Fruit fly (Drosophila melanogaster) whole organism, embryonic: ENCODE results near the gene Cyp28c1.

ENCODE experiments used
- B-H2 ChIP-seq: fragments of 200-800 bp; sonication (Bioruptor generic); optimal IDR thresholded peaks from 2 replicates; lab custom pipeline; 2018; ENCODE audit warnings: missing biosample characterization, mild to moderate bottlenecking, missing genetic modification characterization
- CG10321 ChIP-seq: fragments of 200-800 bp; sonication (Bioruptor generic); IDR thresholded peaks from 2 replicates; pipeline ENCODE4 v1.3.6; 2022; ENCODE audit warnings: missing biosample characterization, missing genetic modification characterization
- CG10543 ChIP-seq: fragments of 200-800 bp; sonication (Bioruptor generic); optimal IDR thresholded peaks from 3 replicates; lab custom pipeline; 2017; ENCODE audit warnings: missing biosample characterization, mild to moderate bottlenecking, missing genetic modification characterization, moderate library complexity
- CG12155 ChIP-seq: fragments of 200-800 bp; sonication (Bioruptor generic); optimal IDR thresholded peaks from 3 replicates; lab custom pipeline; 2016; ENCODE audit warnings: missing biosample characterization, missing genetic modification characterization
- CG12769 ChIP-seq: fragments of 200-800 bp; sonication (Bioruptor generic); optimal IDR thresholded peaks from 2 replicates; lab custom pipeline; 2019; ENCODE audit warnings: missing biosample characterization, mild to moderate bottlenecking, missing genetic modification characterization, moderate library complexity
- CG14710 ChIP-seq: fragments of 200-800 bp; sonication (Bioruptor generic); optimal IDR thresholded peaks from 3 replicates; lab custom pipeline; 2019; ENCODE audit warnings: missing biosample characterization, mild to moderate bottlenecking, missing genetic modification characterization, moderate library complexity
- CG14965 ChIP-seq: fragments of 200-800 bp; sonication (Bioruptor generic); optimal IDR thresholded peaks from 2 replicates; lab custom pipeline; 2016; ENCODE audit warnings: missing biosample characterization, missing genetic modification characterization, borderline replicate concordance
- CG15479 ChIP-seq: fragments of 200-800 bp; sonication (Bioruptor generic); optimal IDR thresholded peaks from 3 replicates; lab custom pipeline; 2019; ENCODE audit warnings: missing biosample characterization, mild to moderate bottlenecking, missing genetic modification characterization, moderate library complexity
- CG30403 ChIP-seq: fragments of 200-800 bp; sonication (Bioruptor generic); optimal IDR thresholded peaks from 3 replicates; lab custom pipeline; 2016; ENCODE audit warnings: missing biosample characterization, missing genetic modification characterization
- CG3838 ChIP-seq: fragments of 200-800 bp; sonication (Bioruptor generic); optimal IDR thresholded peaks from 3 replicates; lab custom pipeline; 2016; ENCODE audit warnings: missing biosample characterization, missing genetic modification characterization
- CG4328 ChIP-seq: fragments of 200-800 bp; sonication (Bioruptor generic); optimal IDR thresholded peaks from 3 replicates; lab custom pipeline; 2017; ENCODE audit warnings: missing biosample characterization, missing genetic modification reagents, missing genetic modification characterization
- CG4360 ChIP-seq: fragments of 200-800 bp; sonication (Bioruptor generic); IDR thresholded peaks from 2 replicates; pipeline ENCODE4 v1.3.6; 2022; ENCODE audit warnings: missing biosample characterization, missing genetic modification characterization
- CG4404 ChIP-seq: fragments of 200-800 bp; sonication (Bioruptor generic); IDR thresholded peaks from 2 replicates; pipeline ENCODE4 v1.3.6; 2022; ENCODE audit warnings: missing biosample characterization, missing genetic modification characterization
- CG4730 ChIP-seq: fragments of 200-800 bp; sonication (Bioruptor generic); IDR thresholded peaks from 2 replicates; pipeline ENCODE4 v1.3.6; 2022; ENCODE audit warnings: missing biosample characterization, missing genetic modification characterization
- CG5953 ChIP-seq: fragments of 200-800 bp; sonication (Bioruptor generic); IDR thresholded peaks from 2 replicates; pipeline ENCODE4 v1.3.6; 2022; ENCODE audit warnings: missing biosample characterization, missing genetic modification characterization
- CG9609 ChIP-seq: fragments of 200-800 bp; sonication (Bioruptor generic); optimal IDR thresholded peaks from 3 replicates; lab custom pipeline; 2016; ENCODE audit warnings: missing biosample characterization, missing genetic modification characterization
- Doc3 ChIP-seq: fragments of 200-800 bp; sonication (Bioruptor generic); IDR thresholded peaks from 3 replicates; pipeline ENCODE4 v1.3.6; 2022; ENCODE audit warnings: missing biosample characterization, missing genetic modification characterization; ENCODE audit not compliant: partially characterized antibody
- E2f1 ChIP-seq: fragments of 200-800 bp; sonication (Bioruptor generic); IDR thresholded peaks from 2 replicates; pipeline ENCODE4 v1.3.6; 2022; ENCODE audit warnings: missing biosample characterization, missing genetic modification characterization
- Ets65A ChIP-seq: fragments of 200-800 bp; sonication (Bioruptor generic); peaks from one replicate; lab custom pipeline; 2016; ENCODE audit warnings: missing biosample characterization, missing genetic modification characterization
- Fer3 ChIP-seq: fragments of 200-800 bp; sonication (Bioruptor generic); optimal IDR thresholded peaks from 2 replicates; lab custom pipeline; 2018; ENCODE audit warnings: missing biosample characterization, mild to moderate bottlenecking, missing genetic modification characterization, moderate library complexity
- HmgD ChIP-seq: fragments of 200-800 bp; sonication (Bioruptor generic); optimal IDR thresholded peaks from 3 replicates; lab custom pipeline; 2016; ENCODE audit warnings: missing biosample characterization, missing genetic modification characterization
- Med ChIP-seq: fragments of 200-800 bp; sonication (Bioruptor generic); peaks from one replicate; lab custom pipeline; 2016; ENCODE audit warnings: missing biosample characterization, missing genetic modification characterization, mild to moderate bottlenecking, inconsistent platforms, moderate library complexity
- NfI ChIP-seq: fragments of 200-800 bp; sonication (Bioruptor generic); optimal IDR thresholded peaks from 3 replicates; lab custom pipeline; 2018; ENCODE audit warnings: missing biosample characterization, mild to moderate bottlenecking, missing genetic modification characterization, moderate library complexity
- Oli ChIP-seq: fragments of 200-800 bp; sonication (Bioruptor generic); optimal IDR thresholded peaks from 2 replicates; lab custom pipeline; 2018; ENCODE audit warnings: missing biosample characterization, mild to moderate bottlenecking, missing genetic modification characterization, moderate library complexity
- Pdp1 ChIP-seq, 2 experiments: fragments of 200-800 bp; sonication (Bioruptor generic); optimal IDR thresholded peaks; 3 replicates each; lab custom pipeline; 2016; ENCODE audit warnings: missing biosample characterization in 2 of 2, missing genetic modification characterization in 2 of 2, mild to moderate bottlenecking in 1 of 2, moderate library complexity in 1 of 2
- Ssrp ChIP-seq: fragments of 200-800 bp; sonication (Bioruptor generic); optimal IDR thresholded peaks from 2 replicates; lab custom pipeline; 2018; ENCODE audit warnings: missing biosample characterization, mild to moderate bottlenecking, missing genetic modification characterization, moderate library complexity
- abd-A ChIP-seq: fragments of 200-800 bp; sonication (Bioruptor generic); optimal IDR thresholded peaks from 3 replicates; lab custom pipeline; 2019; ENCODE audit warnings: missing biosample characterization, mild to moderate bottlenecking, missing genetic modification characterization, moderate library complexity
- bowl ChIP-seq: fragments of 200-800 bp; sonication (Bioruptor generic); IDR thresholded peaks from 2 replicates; pipeline ENCODE4 v1.3.6; 2022; ENCODE audit warnings: missing biosample characterization, missing genetic modification characterization
- crp ChIP-seq, 2 experiments: fragments of 200-800 bp; sonication (Bioruptor generic); optimal IDR thresholded peaks; 2 replicates in 1 of 2; 3 replicates in 1 of 2; lab custom pipeline; 2017; ENCODE audit warnings: missing biosample characterization in 2 of 2, missing genetic modification characterization in 2 of 2, mild to moderate bottlenecking in 1 of 2, moderate library complexity in 1 of 2
- dan ChIP-seq: fragments of 200-800 bp; sonication (Bioruptor generic); IDR thresholded peaks from 2 replicates; pipeline ENCODE4 v1.3.6; 2022; ENCODE audit warnings: missing biosample characterization, missing genetic modification characterization
- fd96Cb ChIP-seq: fragments of 200-800 bp; sonication (Bioruptor generic); optimal IDR thresholded peaks from 2 replicates; lab custom pipeline; 2018; ENCODE audit warnings: missing biosample characterization, mild to moderate bottlenecking, missing genetic modification characterization, moderate library complexity
- grn ChIP-seq: fragments of 200-800 bp; sonication (Bioruptor generic); optimal IDR thresholded peaks from 3 replicates; lab custom pipeline; 2017; ENCODE audit warnings: missing biosample characterization, missing genetic modification characterization
- hbn ChIP-seq: fragments of 200-800 bp; sonication (Bioruptor generic); IDR thresholded peaks from 2 replicates; pipeline ENCODE4 v1.3.6; 2022; ENCODE audit warnings: missing biosample characterization, missing genetic modification characterization; ENCODE audit not compliant: partially characterized antibody
- jumu ChIP-seq: fragments of 200-800 bp; sonication (Bioruptor generic); optimal IDR thresholded peaks from 3 replicates; lab custom pipeline; 2016; ENCODE audit warnings: missing biosample characterization, missing genetic modification characterization
- klu ChIP-seq: fragments of 200-800 bp; sonication (Bioruptor generic); IDR thresholded peaks from 2 replicates; pipeline ENCODE4 v1.3.6; 2022; ENCODE audit warnings: missing biosample characterization, missing genetic modification characterization
- mam ChIP-seq: fragments of 200-800 bp; sonication (Bioruptor generic); optimal IDR thresholded peaks from 3 replicates; lab custom pipeline; 2016; ENCODE audit warnings: missing biosample characterization, missing genetic modification characterization
- nerfin-2 ChIP-seq: fragments of 200-800 bp; sonication (Bioruptor generic); IDR thresholded peaks from 2 replicates; pipeline ENCODE4 v1.3.6; 2022; ENCODE audit warnings: missing biosample characterization, missing genetic modification characterization; ENCODE audit not compliant: partially characterized antibody
- nom ChIP-seq: fragments of 200-800 bp; sonication (Bioruptor generic); optimal IDR thresholded peaks from 2 replicates; lab custom pipeline; 2017; ENCODE audit warnings: missing biosample characterization, missing genetic modification characterization, mild to moderate bottlenecking, moderate library complexity, missing genetic modification reagents
- pho ChIP-seq: fragments of 200-800 bp; sonication (Bioruptor generic); optimal IDR thresholded peaks from 2 replicates; lab custom pipeline; 2016; ENCODE audit warnings: missing biosample characterization, missing genetic modification characterization
- phol ChIP-seq: fragments of 200-800 bp; sonication (Bioruptor generic); optimal IDR thresholded peaks from 3 replicates; lab custom pipeline; 2018; ENCODE audit warnings: missing biosample characterization, mild to moderate bottlenecking, missing genetic modification characterization, moderate library complexity
- pnt ChIP-seq: fragments of 200-800 bp; sonication (Bioruptor generic); optimal IDR thresholded peaks from 3 replicates; lab custom pipeline; 2016; ENCODE audit warnings: missing biosample characterization, missing genetic modification characterization
- ranshi ChIP-seq: fragments of 200-800 bp; sonication (Bioruptor generic); IDR thresholded peaks from 2 replicates; pipeline ENCODE4 v1.3.6; 2022; ENCODE audit warnings: missing biosample characterization, missing genetic modification characterization
- schlank ChIP-seq: fragments of 200-800 bp; sonication (Bioruptor generic); optimal IDR thresholded peaks from 2 replicates; lab custom pipeline; 2018; ENCODE audit warnings: missing biosample characterization, mild to moderate bottlenecking, missing genetic modification characterization
- sens ChIP-seq: fragments of 200-800 bp; sonication (Bioruptor generic); peaks from one replicate; lab custom pipeline; 2016; ENCODE audit warnings: missing biosample characterization, missing genetic modification characterization
- sim ChIP-seq: fragments of 200-800 bp; sonication (Bioruptor generic); IDR thresholded peaks from 2 replicates; pipeline ENCODE4 v1.3.6; 2022; ENCODE audit warnings: missing biosample characterization, missing genetic modification characterization
- slou ChIP-seq: fragments of 200-800 bp; sonication (Bioruptor generic); optimal IDR thresholded peaks from 3 replicates; lab custom pipeline; 2016; ENCODE audit warnings: missing biosample characterization, missing genetic modification characterization
- sqz ChIP-seq: fragments of 200-800 bp; sonication (Bioruptor generic); optimal IDR thresholded peaks from 3 replicates; lab custom pipeline; 2018; ENCODE audit warnings: missing biosample characterization, mild to moderate bottlenecking, missing genetic modification characterization
- unpg ChIP-seq: fragments of 200-800 bp; sonication (Bioruptor generic); optimal IDR thresholded peaks from 3 replicates; lab custom pipeline; 2018; ENCODE audit warnings: missing biosample characterization, mild to moderate bottlenecking, missing genetic modification characterization, moderate library complexity
- vfl ChIP-seq: fragments of 200-800 bp; sonication (Bioruptor generic); optimal IDR thresholded peaks from 2 replicates; lab custom pipeline; 2016; ENCODE audit warnings: missing biosample characterization, missing genetic modification characterization
- wdn ChIP-seq: fragments of 200-800 bp; sonication (Bioruptor generic); IDR thresholded peaks from 2 replicates; pipeline ENCODE4 v1.3.6; 2022; ENCODE audit warnings: missing biosample characterization, missing genetic modification characterization

Gene Cyp28c1

dm6 chrX:11805066-11805766 is 34.2 kb upstream of the Cyp28c1 start (continued):
- no peak for TF ChIP-seq CG9609 (GFP tag; lab: Kevin White, UChicago)
- peak in 1 of 2 experiments; percentile 4 for TF ChIP-seq Pdp1 (GFP tag; optimal IDR thresholded peaks at IDR 0.05; lab: Kevin White, UChicago)
- TF ChIP-seq Doc3 (GFP tag; lab: Robert Waterston, UW): no peak
- TF ChIP-seq klu (GFP tag; lab: Robert Waterston, UW): no peak
- TF ChIP-seq Ssrp (tag; lab: Kevin White, UChicago): peak; percentile 2
- no peak for TF ChIP-seq Ets65A (GFP tag; lab: Kevin White, UChicago)
- TF ChIP-seq ranshi (GFP tag; lab: Robert Waterston, UW): no peak
- no peak for TF ChIP-seq CG4404
- TF ChIP-seq schlank: no peak
- TF ChIP-seq nerfin-2 (GFP tag; lab: Robert Waterston, UW): no peak
- no peak for TF ChIP-seq CG4730
- TF ChIP-seq CG4328 (GFP tag; lab: Kevin White, UChicago): no peak
- TF ChIP-seq E2f1 (GFP tag; lab: Robert Waterston, UW): no peak
- TF ChIP-seq B-H2 (GFP tag; lab: Kevin White, UChicago): no peak
- TF ChIP-seq hbn: no peak
- no peak for TF ChIP-seq CG30403 (GFP tag; lab: Kevin White, UChicago)
- TF ChIP-seq HmgD: no peak
- peak; percentile 13 for TF ChIP-seq CG12769 (tag; lab: Kevin White, UChicago)
- TF ChIP-seq CG10321: no peak
- TF ChIP-seq sqz: peak; percentile 45
- no peak for TF ChIP-seq unpg
- no peak for TF ChIP-seq NfI (GFP tag; lab: Kevin White, UChicago)
- no peak for TF ChIP-seq CG5953 (GFP tag; lab: Robert Waterston, UW)
- no peak for TF ChIP-seq Oli (tag; lab: Kevin White, UChicago)
- no peak for TF ChIP-seq CG14710 (tag; lab: Kevin White, UChicago)
- TF ChIP-seq wdn (GFP tag; lab: Robert Waterston, UW): no peak
- TF ChIP-seq bowl (GFP tag; lab: Robert Waterston, UW): no peak
- TF ChIP-seq nom (GFP tag; lab: Kevin White, UChicago): peak; percentile 61
- TF ChIP-seq CG3838 (GFP tag; lab: Kevin White, UChicago): no peak
- TF ChIP-seq CG12155 (GFP tag; lab: Kevin White, UChicago): no peak
- no peak for TF ChIP-seq pho (GFP tag; lab: Kevin White, UChicago)
- TF ChIP-seq grn: peak; percentile 7
- TF ChIP-seq jumu (GFP tag; lab: Kevin White, UChicago): no peak
- TF ChIP-seq fd96Cb: no peak
- TF ChIP-seq dan (GFP tag; lab: Robert Waterston, UW): no peak
- no peak for TF ChIP-seq pnt (GFP tag; lab: Kevin White, UChicago)
- TF ChIP-seq sim (GFP tag; lab: Robert Waterston, UW): no peak
- no peak for TF ChIP-seq CG4360 (GFP tag; lab: Robert Waterston, UW)
- peak in 1 of 2 experiments; percentile 32 for TF ChIP-seq crp (GFP tag; optimal IDR thresholded peaks at IDR 0.05; lab: Kevin White, UChicago)
- no peak for TF ChIP-seq CG10543 (GFP tag; lab: Kevin White, UChicago)
- peak; percentile 80 for TF ChIP-seq sens
- no peak for TF ChIP-seq Fer3 (tag; lab: Kevin White, UChicago)
- TF ChIP-seq phol: no peak
- TF ChIP-seq CG14965 (GFP tag; lab: Kevin White, UChicago): no peak
- peak; percentile 75 for TF ChIP-seq abd-A (tag; lab: Kevin White, UChicago)
- no peak for TF ChIP-seq slou (GFP tag; lab: Kevin White, UChicago)
- TF ChIP-seq mam (GFP tag; lab: Kevin White, UChicago): no peak
- no peak for TF ChIP-seq CG15479 (GFP tag; lab: Kevin White, UChicago)
- peak; percentile 56 for TF ChIP-seq Med (GFP tag; lab: Kevin White, UChicago)
- TF ChIP-seq vfl (GFP tag; lab: Kevin White, UChicago): no peak
